Worm (Caenorhabditis elegans) whole organism, early embryonic: ENCODE measurements around the gene C24G6.8.

ENCODE experiments used
- B0310.2 ChIP-seq: sonication (generic microtip); optimal IDR thresholded peaks from 2 replicates; lab custom pipeline; 2016; ENCODE audit warnings: mild to moderate bottlenecking, missing genetic modification characterization, missing compliant biosample characterization
- F13C5.2 ChIP-seq: sonication (generic microtip); optimal IDR thresholded peaks from 2 replicates; lab custom pipeline; 2017; ENCODE audit warnings: mild to moderate bottlenecking, missing genetic modification characterization, inconsistent platforms, missing compliant biosample characterization
- aly-1 ChIP-seq: sonication (generic microtip); optimal IDR thresholded peaks from 2 replicates; lab custom pipeline; 2016; ENCODE audit warnings: missing genetic modification characterization, missing compliant biosample characterization
- ama-1 ChIP-seq: fragments of 150-350 bp; optimal IDR thresholded peaks from 2 replicates; lab custom pipeline; 2014
- ceh-13 ChIP-seq: fragments of 200-800 bp; sonication (Bioruptor generic); optimal IDR thresholded peaks from 2 replicates; lab custom pipeline; 2018; ENCODE audit warnings: mild to moderate bottlenecking, missing genetic modification characterization, missing compliant biosample characterization
- ceh-36 ChIP-seq: sonication (generic microtip); optimal IDR thresholded peaks from 2 replicates; lab custom pipeline; 2016; ENCODE audit warnings: missing genetic modification characterization, inconsistent platforms, missing compliant biosample characterization
- ets-7 ChIP-seq: sonication (generic microtip); optimal IDR thresholded peaks from 2 replicates; lab custom pipeline; 2016; ENCODE audit warnings: missing genotype, missing genetic modification characterization, missing compliant biosample characterization
- flt-1 ChIP-seq: fragments of 200-800 bp; sonication (Bioruptor generic); IDR thresholded peaks from 2 replicates; pipeline ENCODE4 v1.3.6; 2022; ENCODE audit warnings: missing genetic modification characterization, missing compliant biosample characterization
- hmbx-1 ChIP-seq: sonication (generic microtip); optimal IDR thresholded peaks from 2 replicates; lab custom pipeline; 2016; ENCODE audit warnings: mild to moderate bottlenecking, missing genetic modification characterization, missing compliant biosample characterization
- hmg-4 ChIP-seq: fragments of 200-800 bp; sonication (Bioruptor generic); optimal IDR thresholded peaks from 2 replicates; lab custom pipeline; 2018; ENCODE audit warnings: mild to moderate bottlenecking, missing genetic modification characterization, missing compliant biosample characterization
- hnd-1 ChIP-seq: sonication (generic microtip); optimal IDR thresholded peaks from 2 replicates; lab custom pipeline; 2016; ENCODE audit warnings: missing genetic modification characterization, missing compliant biosample characterization
- pes-1 ChIP-seq: fragments of 200-800 bp; sonication (Bioruptor generic); IDR thresholded peaks from 2 replicates; pipeline ENCODE4 v1.3.6; 2022; ENCODE audit warnings: missing genetic modification reagents, missing genetic modification characterization, missing compliant biosample characterization
- scrt-1 ChIP-seq: fragments of 200-800 bp; sonication (Bioruptor generic); IDR thresholded peaks from 2 replicates; pipeline ENCODE4 v1.3.6; 2022; ENCODE audit warnings: missing genetic modification characterization, missing compliant biosample characterization
- sea-1 ChIP-seq: fragments of 200-800 bp; sonication (Bioruptor generic); conservative IDR thresholded peaks from 2 replicates; pipeline ENCODE4 v1.3.6; 2022; ENCODE audit warnings: missing genetic modification characterization, missing compliant biosample characterization
- tbx-11 ChIP-seq: fragments of 200-800 bp; sonication (Bioruptor generic); IDR thresholded peaks from 2 replicates; pipeline ENCODE4 v1.3.6; 2022; ENCODE audit warnings: missing genetic modification characterization, missing compliant biosample characterization
- tbx-37 ChIP-seq: fragments of 200-800 bp; sonication (Bioruptor generic); conservative IDR thresholded peaks from 2 replicates; pipeline ENCODE4 v1.3.6; 2022; ENCODE audit warnings: missing genetic modification reagents, missing genetic modification characterization, missing compliant biosample characterization
- tra-4 ChIP-seq: sonication (generic microtip); optimal IDR thresholded peaks from 2 replicates; lab custom pipeline; 2017; ENCODE audit warnings: missing genetic modification characterization, missing compliant biosample characterization

C24G6.8 gene

DNA sequence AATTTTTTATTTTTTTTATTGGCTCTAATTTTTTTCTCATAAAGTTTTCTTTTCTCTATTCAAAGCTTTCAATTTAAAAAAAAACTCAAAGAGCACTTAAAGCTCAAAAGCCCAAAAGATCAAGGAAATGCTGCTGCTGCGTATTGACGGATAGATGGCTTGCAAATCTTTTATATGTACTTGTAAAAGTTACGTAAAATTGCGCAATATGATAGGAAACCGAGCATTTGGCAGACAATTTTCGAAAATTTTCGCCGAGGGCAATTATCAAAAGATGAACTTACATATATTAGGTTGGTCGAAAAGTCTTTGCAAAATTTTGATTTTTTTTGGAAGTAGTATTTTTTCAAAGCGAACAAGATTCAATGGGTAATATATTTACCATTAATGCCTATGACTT is 12.8 kb upstream of the C24G6.8 start:
- no peak for TF ChIP-seq tbx-37 (GFP tag; lab: Robert Waterston, UW)
- TF ChIP-seq tbx-11 (GFP tag; lab: Robert Waterston, UW) = no peak
- TF ChIP-seq aly-1 (tag; lab: Kevin White, UChicago) = no peak
- TF ChIP-seq ceh-13 = no peak
- TF ChIP-seq ceh-36 (tag; lab: Kevin White, UChicago) = no peak
- no peak for TF ChIP-seq hmg-4 (GFP tag; lab: Kevin White, UChicago)
- TF ChIP-seq sea-1 (GFP tag; lab: Robert Waterston, UW) = no peak
- no peak for TF ChIP-seq hmbx-1 (tag; lab: Kevin White, UChicago)
- no peak for TF ChIP-seq ets-7
- TF ChIP-seq ama-1 = no peak
- TF ChIP-seq scrt-1 = no peak
- TF ChIP-seq F13C5.2 (tag; lab: Kevin White, UChicago) = no peak
- TF ChIP-seq tra-4 = no peak
- no peak for TF ChIP-seq flt-1

ce11 chrV:5548051-5548450 is 12.4 kb upstream of the C24G6.8 start, which contains the start of gene ugt-48:
Gene ugt-48, minus strand, starts transcription at chrV:5548062.
- TF ChIP-seq ceh-36 (tag; lab: Kevin White, UChicago) (no peak), aly-1 (tag; lab: Kevin White, UChicago) (no peak), hmg-4 (GFP tag; lab: Kevin White, UChicago) (no peak), ets-7 (no peak), tbx-37 (GFP tag; lab: Robert Waterston, UW) (no peak), B0310.2 (tag; lab: Kevin White, UChicago) (no peak), tra-4 (no peak)

ce11 chrV:5538500-5538899 is 2.8 kb upstream of the C24G6.8 start, which contains the start of gene cft-1:
Gene cft-1, plus strand, starts transcription at chrV:5538800.
- TF ChIP-seq ets-7 (no peak), hmbx-1 (tag; lab: Kevin White, UChicago) (no peak), aly-1 (tag; lab: Kevin White, UChicago) (no peak), scrt-1 (no peak), pes-1 (GFP tag; lab: Robert Waterston, UW) (no peak), ama-1 (no peak), hnd-1 (tag; lab: Kevin White, UChicago) (no peak), sea-1 (GFP tag; lab: Robert Waterston, UW) (no peak), F13C5.2 (tag; lab: Kevin White, UChicago) (no peak), B0310.2 (tag; lab: Kevin White, UChicago) (no peak), tbx-11 (GFP tag; lab: Robert Waterston, UW) (no peak), flt-1 (no peak), ceh-36 (tag; lab: Kevin White, UChicago) (no peak), tra-4 (no peak)

ce11 chrV:5536240-5536811 is 652 bp upstream of the C24G6.8 start, which contains the start of the genes cox-16 and syp-2:
Gene cox-16, minus strand, starts transcription at chrV:5536243.
Gene syp-2, plus strand, starts transcription at chrV:5536487.
- TF ChIP-seq scrt-1 (no peak), tbx-11 (GFP tag; lab: Robert Waterston, UW) (no peak), pes-1 (GFP tag; lab: Robert Waterston, UW) (no peak), ceh-13 (no peak), hnd-1 (tag; lab: Kevin White, UChicago) (no peak), tra-4 (no peak), F13C5.2 (tag; lab: Kevin White, UChicago) (no peak), flt-1 (no peak), ama-1 (no peak), hmbx-1 (tag; lab: Kevin White, UChicago) (no peak), B0310.2 (tag; lab: Kevin White, UChicago) (no peak), ceh-36 (tag; lab: Kevin White, UChicago) (no peak), aly-1 (tag; lab: Kevin White, UChicago) (no peak), ets-7 (no peak), sea-1 (GFP tag; lab: Robert Waterston, UW) (no peak)

ce11 chrV:5533755-5534154 is 1.9 kb downstream of the C24G6.8 start, which contains the start of gene grl-1:
Gene grl-1, minus strand, starts transcription at chrV:5533855.
- TF ChIP-seq ceh-13 = no peak
- TF ChIP-seq scrt-1 = no peak
- no peak for TF ChIP-seq sea-1 (GFP tag; lab: Robert Waterston, UW)
- TF ChIP-seq hmbx-1 (tag; lab: Kevin White, UChicago) = no peak
- no peak for TF ChIP-seq tra-4
- no peak for TF ChIP-seq hnd-1 (tag; lab: Kevin White, UChicago)
- no peak for TF ChIP-seq flt-1
- no peak for TF ChIP-seq ama-1
- no peak for TF ChIP-seq hmg-4 (GFP tag; lab: Kevin White, UChicago)
- TF ChIP-seq pes-1 (GFP tag; lab: Robert Waterston, UW) = no peak
- TF ChIP-seq ets-7 = no peak
- no peak for TF ChIP-seq F13C5.2 (tag; lab: Kevin White, UChicago)
- no peak for TF ChIP-seq tbx-37 (GFP tag; lab: Robert Waterston, UW)
- no peak for TF ChIP-seq aly-1 (tag; lab: Kevin White, UChicago)
- TF ChIP-seq tbx-11 (GFP tag; lab: Robert Waterston, UW) = no peak
- TF ChIP-seq ceh-36 (tag; lab: Kevin White, UChicago) = no peak
- no peak for TF ChIP-seq B0310.2 (tag; lab: Kevin White, UChicago)

- TF ChIP-seq flt-1 (no peak), aly-1 (tag; lab: Kevin White, UChicago) (no peak), ama-1 (no peak), F13C5.2 (tag; lab: Kevin White, UChicago) (no peak), ceh-13 (no peak), tbx-37 (GFP tag; lab: Robert Waterston, UW) (no peak), B0310.2 (tag; lab: Kevin White, UChicago) (no peak), ceh-36 (tag; lab: Kevin White, UChicago) (no peak), ets-7 (no peak), hmg-4 (GFP tag; lab: Kevin White, UChicago) (no peak), hmbx-1 (tag; lab: Kevin White, UChicago) (no peak), scrt-1 (no peak), tbx-11 (GFP tag; lab: Robert Waterston, UW) (no peak), tra-4 (no peak), hnd-1 (tag; lab: Kevin White, UChicago) (no peak), pes-1 (GFP tag; lab: Robert Waterston, UW) (no peak)
Measured at ce11 chrV:5527694-5528093, 8.0 kb downstream of the C24G6.8 start.

DNA sequence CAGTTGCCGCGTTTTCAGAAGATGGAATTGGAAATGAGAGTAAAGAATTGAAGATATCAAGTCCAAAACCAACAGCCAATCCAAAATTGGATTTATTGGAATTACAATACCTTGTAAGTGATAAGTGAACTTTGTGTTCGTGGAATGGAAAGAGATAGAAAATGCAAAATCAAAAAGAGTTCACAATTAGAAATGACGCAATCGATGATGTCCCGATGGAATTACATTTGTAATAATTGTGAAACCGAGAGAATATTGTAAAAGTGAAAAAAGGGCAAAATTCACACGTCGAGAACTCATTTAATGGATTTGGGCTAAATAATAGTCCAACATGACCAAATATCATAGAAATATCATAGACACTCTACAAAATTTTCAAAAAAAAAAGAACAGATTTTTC is 10.5 kb downstream of the C24G6.8 start:
- TF ChIP-seq B0310.2 (tag; lab: Kevin White, UChicago) (no peak), tra-4 (no peak), ceh-13 (no peak), tbx-11 (GFP tag; lab: Robert Waterston, UW) (no peak), sea-1 (GFP tag; lab: Robert Waterston, UW) (no peak), scrt-1 (no peak), ets-7 (no peak)
